Worm (Caenorhabditis elegans) whole organism, L1 larva: ENCODE measurements around the gene F11D11.21.

Experiments
- ama-1 ChIP-seq: fragments of 150-350 bp; optimal IDR thresholded peaks from 2 replicates; lab custom pipeline; 2014
- egl-27 ChIP-seq, 2 experiments: fragments of 150-350 bp in 1 of 2; sonication (generic microtip); optimal IDR thresholded peaks; 3 replicates each; lab custom pipeline; 2017 to 2018; ENCODE audit warnings: missing biosample characterization in 2 of 2, missing genetic modification characterization in 2 of 2, missing genetic modification reagents in 2 of 2
- fkh-4 ChIP-seq: sonication (generic microtip); optimal IDR thresholded peaks from 2 replicates; lab custom pipeline; 2016; ENCODE audit warnings: missing compliant biosample characterization, missing genetic modification characterization, borderline replicate concordance
- nhr-11 ChIP-seq: fragments of 150-350 bp; optimal IDR thresholded peaks from 2 replicates; lab custom pipeline; 2014; ENCODE audit warnings: missing biosample characterization, missing genetic modification characterization
- nhr-12 ChIP-seq: sonication (generic microtip); optimal IDR thresholded peaks from 2 replicates; lab custom pipeline; 2017; ENCODE audit warnings: missing biosample characterization, missing genetic modification characterization
- nhr-19 ChIP-seq: fragments of 200-800 bp; sonication (Bioruptor generic); conservative IDR thresholded peaks from 2 replicates; pipeline ENCODE4 v1.3.6; 2022; ENCODE audit warnings: missing genetic modification characterization, missing compliant biosample characterization
- pqm-1 ChIP-seq: sonication (generic microtip); optimal IDR thresholded peaks from 3 replicates; lab custom pipeline; 2017; ENCODE audit warnings: missing biosample characterization, missing genetic modification characterization
- skn-1 ChIP-seq: fragments of 150-350 bp; optimal IDR thresholded peaks from 2 replicates; lab custom pipeline; 2014; ENCODE audit warnings: missing biosample characterization, missing genetic modification characterization
- snpc-4 ChIP-seq: fragments of 150-350 bp; optimal IDR thresholded peaks from 2 replicates; lab custom pipeline; 2014; ENCODE audit warnings: missing biosample characterization, missing genetic modification characterization
- unc-98 ChIP-seq: fragments of 200-800 bp; sonication (Bioruptor generic); IDR thresholded peaks from 2 replicates; pipeline ENCODE4 v1.3.6; 2022; ENCODE audit warnings: missing genetic modification characterization, missing compliant biosample characterization
- zag-1 ChIP-seq: fragments of 150-350 bp; optimal IDR thresholded peaks from 2 replicates; lab custom pipeline; 2014; ENCODE audit warnings: missing biosample characterization, missing genetic modification characterization

DNA sequence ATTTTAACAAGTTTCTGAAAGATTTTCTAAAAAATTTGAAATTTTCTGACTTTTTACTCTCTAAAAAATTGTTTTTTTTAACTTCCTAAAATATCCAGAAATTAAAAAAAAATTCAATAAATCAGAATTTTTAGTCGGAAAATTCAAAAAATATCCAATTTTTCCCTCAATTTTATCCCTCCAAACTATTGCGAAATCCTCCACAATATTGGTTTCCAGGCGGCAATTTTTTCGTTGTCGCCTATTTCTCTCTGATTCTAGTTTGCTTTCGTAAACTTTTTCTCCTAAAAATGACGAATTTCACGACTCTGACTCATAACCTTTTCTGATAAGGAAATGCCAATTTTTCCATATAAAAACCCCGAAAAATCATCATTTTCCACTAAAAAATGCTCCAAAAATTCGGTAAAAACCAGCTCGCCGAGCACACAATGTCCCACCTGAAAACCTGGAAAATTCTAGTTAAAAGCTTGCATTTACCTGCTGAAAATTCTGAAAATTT lies 37.1 kb upstream of the F11D11.21 start, which contains the start of gene Y17D7B.2:
- TF ChIP-seq nhr-11 = no peak
- TF ChIP-seq skn-1 (tag; lab: Kevin White, UChicago) = no peak
- no peak for TF ChIP-seq zag-1 (tag; lab: Kevin White, UChicago)
- TF ChIP-seq nhr-12 (tag; lab: Kevin White, UChicago) = no peak
- no peak for TF ChIP-seq snpc-4 (tag; lab: Kevin White, UChicago)
- TF ChIP-seq ama-1 (lab: Kevin White, UChicago) = no peak
- no peak for TF ChIP-seq fkh-4 (tag; lab: Kevin White, UChicago)
- no peak for TF ChIP-seq nhr-19 (GFP tag; lab: Robert Waterston, UW)
- TF ChIP-seq pqm-1 (tag; lab: Kevin White, UChicago) = no peak
- TF ChIP-seq egl-27 (tag; optimal IDR thresholded peaks at IDR 0.05; lab: Kevin White, UChicago) = no peak
- no peak for TF ChIP-seq unc-98
